Worm (Caenorhabditis elegans) whole organism, L2 larva: ENCODE data around the gene F17A2.13.

Experiments
- C34F6.9 ChIP-seq: fragments of 150-350 bp; optimal IDR thresholded peaks from 2 replicates; lab custom pipeline; 2014; ENCODE audit warnings: missing biosample characterization, missing genetic modification characterization
- F13H6.1 ChIP-seq: sonication (generic microtip); optimal IDR thresholded peaks from 2 replicates; lab custom pipeline; 2016; ENCODE audit warnings: missing genetic modification characterization, missing compliant biosample characterization
- alr-1 ChIP-seq: fragments of 150-350 bp; optimal IDR thresholded peaks from 2 replicates; lab custom pipeline; 2014; ENCODE audit warnings: missing biosample characterization, missing genetic modification characterization
- ama-1 ChIP-seq: fragments of 150-350 bp; optimal IDR thresholded peaks from 2 replicates; lab custom pipeline; 2018; ENCODE audit warnings: inconsistent platforms
- ceh-16 ChIP-seq: fragments of 150-350 bp; optimal IDR thresholded peaks from 2 replicates; lab custom pipeline; 2014; ENCODE audit warnings: missing biosample characterization, missing genetic modification characterization
- crh-2 ChIP-seq: sonication (generic microtip); optimal IDR thresholded peaks from 2 replicates; lab custom pipeline; 2017; ENCODE audit warnings: missing biosample characterization, missing genetic modification characterization
- egl-27 ChIP-seq: sonication (generic microtip); optimal IDR thresholded peaks from 3 replicates; lab custom pipeline; 2017; ENCODE audit warnings: missing biosample characterization, missing genetic modification reagents, missing genetic modification characterization
- elt-1 ChIP-seq: fragments of 150-350 bp; optimal IDR thresholded peaks from 2 replicates; lab custom pipeline; 2014; ENCODE audit warnings: missing biosample characterization, missing genetic modification characterization
- fos-1 ChIP-seq: fragments of 150-350 bp; optimal IDR thresholded peaks from 2 replicates; lab custom pipeline; 2014; ENCODE audit warnings: missing biosample characterization, missing genetic modification characterization
- gmeb-1 ChIP-seq: fragments of 150-350 bp; optimal IDR thresholded peaks from 2 replicates; lab custom pipeline; 2014; ENCODE audit warnings: missing biosample characterization, missing genetic modification characterization
- lsy-2 ChIP-seq, 2 experiments: fragments of 150-350 bp in 1 of 2; sonication (generic microtip) in 1 of 2; optimal IDR thresholded peaks; 2 replicates each; lab custom pipeline; 2014 to 2017; ENCODE audit warnings: missing biosample characterization in 2 of 2, missing genetic modification characterization in 2 of 2
- mab-5 ChIP-seq: fragments of 150-350 bp; optimal IDR thresholded peaks from 2 replicates; lab custom pipeline; 2014; ENCODE audit warnings: missing biosample characterization, missing genetic modification characterization
- mdl-1 ChIP-seq, 2 experiments: fragments of 150-350 bp in 1 of 2; sonication (generic microtip) in 1 of 2; optimal IDR thresholded peaks; 2 replicates each; lab custom pipeline; 2017; ENCODE audit warnings: missing biosample characterization in 2 of 2, missing genetic modification characterization in 2 of 2
- nhr-129 ChIP-seq: fragments of 150-350 bp; optimal IDR thresholded peaks from 2 replicates; lab custom pipeline; 2014; ENCODE audit warnings: missing biosample characterization, missing genetic modification characterization
- nhr-237 ChIP-seq: fragments of 150-350 bp; optimal IDR thresholded peaks from 2 replicates; lab custom pipeline; 2014; ENCODE audit warnings: missing biosample characterization, missing genetic modification characterization
- nhr-6 ChIP-seq: fragments of 150-350 bp; optimal IDR thresholded peaks from 2 replicates; lab custom pipeline; 2014; ENCODE audit warnings: missing biosample characterization, missing genetic modification characterization
- peb-1 ChIP-seq: fragments of 150-350 bp; optimal IDR thresholded peaks from 2 replicates; lab custom pipeline; 2014; ENCODE audit warnings: missing biosample characterization, missing genetic modification characterization
- sma-9 ChIP-seq, 2 experiments: fragments of 150-350 bp in 1 of 2; sonication (generic microtip) in 1 of 2; optimal IDR thresholded peaks; 2 replicates each; lab custom pipeline; 2014 to 2016; ENCODE audit warnings: missing genetic modification characterization in 2 of 2, mild to moderate bottlenecking in 1 of 2, missing biosample characterization in 1 of 2, missing compliant biosample characterization in 1 of 2, missing genetic modification reagents in 1 of 2, moderate library complexity in 1 of 2
- snpc-4 ChIP-seq: fragments of 150-350 bp; optimal IDR thresholded peaks from 2 replicates; lab custom pipeline; 2014; ENCODE audit warnings: missing biosample characterization, missing genetic modification characterization
- unc-55 ChIP-seq: fragments of 150-350 bp; sonication (generic microtip); optimal IDR thresholded peaks from 3 replicates; lab custom pipeline; 2014; ENCODE audit warnings: missing biosample characterization, missing genetic modification reagents, missing genetic modification characterization
- zag-1 ChIP-seq: fragments of 150-350 bp; optimal IDR thresholded peaks from 2 replicates; lab custom pipeline; 2014; ENCODE audit warnings: missing biosample characterization, missing genetic modification characterization
- ztf-1 ChIP-seq: fragments of 200-800 bp; sonication (Bioruptor generic); conservative IDR thresholded peaks from 2 replicates; pipeline ENCODE4 v1.3.6; 2022; ENCODE audit warnings: missing genetic modification characterization, missing compliant biosample characterization

Gene F17A2.13

ce11 chrX:12367498-12367897 is 46.0 kb downstream of the F17A2.13 start:
- TF ChIP-seq sma-9 (GFP tag; optimal IDR thresholded peaks at IDR 0.05; lab: Kevin White, UChicago), result peak; percentile 51
- TF ChIP-seq sma-9 (tag; optimal IDR thresholded peaks at IDR 0.05; lab: Kevin White, UChicago), result no peak
- peak; percentile 56 for TF ChIP-seq unc-55 (GFP tag; lab: Kevin White, UChicago)
- TF ChIP-seq F13H6.1, result peak; percentile 9
- no peak for TF ChIP-seq elt-1 (tag; lab: Kevin White, UChicago)
- peak; percentile 36 for TF ChIP-seq C34F6.9
- TF ChIP-seq mdl-1 (tag; optimal IDR thresholded peaks at IDR 0.05; lab: Kevin White, UChicago), result peak in 1 of 2 experiments; percentile 41
- no peak for TF ChIP-seq nhr-237 (tag; lab: Kevin White, UChicago)
- peak; percentile 35 for TF ChIP-seq zag-1 (tag; lab: Kevin White, UChicago)
- peak; percentile 24 for TF ChIP-seq fos-1
- TF ChIP-seq crh-2, result peak; percentile 49
- peak; percentile 76 for TF ChIP-seq nhr-129 (tag; lab: Kevin White, UChicago)
- no peak for TF ChIP-seq mab-5 (tag; lab: Kevin White, UChicago)
- no peak for TF ChIP-seq ceh-16 (tag; lab: Kevin White, UChicago)
- TF ChIP-seq nhr-6 (tag; lab: Kevin White, UChicago), result no peak
- TF ChIP-seq ztf-1 (GFP tag; lab: Robert Waterston, UW), result no peak

- TF ChIP-seq lsy-2 (tag; optimal IDR thresholded peaks at IDR 0.05; lab: Kevin White, UChicago) (no peak), snpc-4 (no peak), alr-1 (tag; lab: Kevin White, UChicago) (no peak), peb-1 (tag; lab: Kevin White, UChicago) (no peak), C34F6.9 (no peak), egl-27 (tag; lab: Kevin White, UChicago) (no peak), ama-1 (lab: Kevin White, UChicago) (no peak), gmeb-1 (tag; lab: Kevin White, UChicago) (no peak)
These were observed 49.9 kb downstream of the F17A2.13 start, which contains the start of gene rif-1.2 for ce11 chrX:12371321-12371720. rif-1.2 (minus strand) TSS chrX:12371421.
